Worm (Caenorhabditis elegans) whole organism, late embryonic: ENCODE measurements around the gene Y17D7C.2.

Experiments used
- C38D4.7 ChIP-seq: fragments of 200-800 bp; sonication (Bioruptor generic); optimal IDR thresholded peaks from 2 replicates; lab custom pipeline; 2018; ENCODE audit warnings: mild to moderate bottlenecking, missing genetic modification characterization, moderate library complexity, missing compliant biosample characterization
- che-1 ChIP-seq: sonication (generic microtip); optimal IDR thresholded peaks from 2 replicates; lab custom pipeline; 2016; ENCODE audit warnings: mild to moderate bottlenecking, missing genetic modification characterization, missing compliant biosample characterization

DNA sequence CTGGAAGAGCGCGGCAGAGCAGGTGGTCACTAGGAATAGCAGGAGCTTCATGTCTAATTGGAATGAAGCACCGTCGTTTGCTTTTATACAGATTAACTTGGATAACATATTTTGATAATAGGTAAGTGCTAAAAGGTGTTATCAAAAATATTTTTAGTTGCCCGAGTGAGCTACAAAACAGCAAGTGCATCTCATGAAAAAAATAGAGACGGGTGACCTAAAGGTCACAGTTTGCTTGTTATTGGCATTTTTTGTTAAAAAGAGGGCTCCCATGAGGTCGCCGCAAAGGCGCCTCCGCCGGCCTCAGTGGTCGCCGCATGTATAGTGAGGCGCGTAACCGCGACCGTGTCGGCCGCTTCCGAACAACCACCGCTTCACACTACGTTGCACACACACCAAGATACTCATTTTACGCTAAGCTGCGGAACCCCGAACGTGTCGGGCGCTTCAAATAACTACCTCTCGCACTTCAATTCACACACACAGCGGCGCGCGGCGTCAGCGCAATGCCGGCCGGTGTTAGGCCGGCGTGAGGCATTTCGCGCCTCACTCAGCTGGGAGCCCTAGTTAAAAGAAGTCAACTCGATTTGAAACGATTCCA lies 9.6 kb upstream of the Y17D7C.2 start, which contains the start of gene asp-19:
- TF ChIP-seq C38D4.7 (GFP tag; lab: Kevin White, UChicago) (no peak), che-1 (no peak)
